Fruit fly (Drosophila melanogaster) whole organism, wandering third instar larva: Measurements from ENCODE around the gene out.

Experiments used
- Abd-B ChIP-seq: fragments of >200 bp; optimal IDR thresholded peaks from 2 replicates; lab custom pipeline; 2017; ENCODE audit warnings: missing biosample characterization, missing genetic modification characterization
- CG32264 ChIP-seq: fragments of 200-800 bp; sonication (Bioruptor generic); optimal IDR thresholded peaks from 2 replicates; lab custom pipeline; 2016; ENCODE audit warnings: missing biosample characterization, missing genetic modification characterization
- CrebA ChIP-seq: fragments of 200-800 bp; sonication (Bioruptor generic); optimal IDR thresholded peaks from 2 replicates; lab custom pipeline; 2016; ENCODE audit warnings: missing biosample characterization, mild to moderate bottlenecking, missing genetic modification characterization, borderline replicate concordance
- Dfd ChIP-seq: fragments of >200 bp; optimal IDR thresholded peaks from 2 replicates; lab custom pipeline; 2017; ENCODE audit warnings: missing biosample characterization, missing genetic modification characterization
- Dif ChIP-seq: fragments of 200-275, 200-300 bp; sonication (Bioruptor generic); optimal IDR thresholded peaks from 2 replicates; lab custom pipeline; 2018; ENCODE audit warnings: missing biosample characterization, missing genetic modification characterization; ENCODE audit not compliant: partially characterized antibody
- HLH106 ChIP-seq: fragments of 200-800 bp; optimal IDR thresholded peaks from 3 replicates; lab custom pipeline; 2019; ENCODE audit warnings: missing biosample characterization, mild to moderate bottlenecking, missing genetic modification characterization, moderate library complexity
- Hnf4 ChIP-seq: fragments of 200-800 bp; sonication (Bioruptor generic); optimal IDR thresholded peaks from 2 replicates; lab custom pipeline; 2016; ENCODE audit warnings: missing biosample characterization, mild to moderate bottlenecking, missing genetic modification characterization
- Hr78 ChIP-seq: fragments of >200 bp; optimal IDR thresholded peaks from 2 replicates; lab custom pipeline; 2017; ENCODE audit warnings: missing biosample characterization, missing genetic modification characterization
- Hr83 ChIP-seq: fragments of 200-300 bp; sonication (Bioruptor generic); optimal IDR thresholded peaks from 2 replicates; lab custom pipeline; 2016; ENCODE audit warnings: missing biosample characterization, mild to moderate bottlenecking, missing genetic modification characterization, moderate library complexity; ENCODE audit not compliant: poor library complexity, severe bottlenecking
- Jra ChIP-seq: sonication (Bioruptor generic); optimal IDR thresholded peaks from 2 replicates; lab custom pipeline; 2016; ENCODE audit warnings: missing biosample characterization, missing genetic modification characterization
- Mio ChIP-seq: sonication (Bioruptor generic); optimal IDR thresholded peaks from 2 replicates; lab custom pipeline; 2016; ENCODE audit warnings: missing biosample characterization, missing genetic modification characterization
- OdsH ChIP-seq: fragments of 200-800 bp; sonication (Bioruptor generic); optimal IDR thresholded peaks from 2 replicates; lab custom pipeline; 2016; ENCODE audit warnings: missing biosample characterization, mild to moderate bottlenecking, missing genetic modification characterization
- Sp1 ChIP-seq: fragments of 200-800 bp; sonication (Bioruptor generic); optimal IDR thresholded peaks from 3 replicates; lab custom pipeline; 2019; ENCODE audit warnings: missing biosample characterization, mild to moderate bottlenecking, missing genetic modification characterization, moderate library complexity
- Vsx2 ChIP-seq: fragments of 200-300, 225-300 bp; sonication (Bioruptor generic); optimal IDR thresholded peaks from 2 replicates; lab custom pipeline; 2018; ENCODE audit warnings: missing biosample characterization, missing genetic modification characterization; ENCODE audit not compliant: partially characterized antibody
- br ChIP-seq: fragments of 200-800 bp; sonication (Bioruptor generic); optimal IDR thresholded peaks from 2 replicates; lab custom pipeline; 2016; ENCODE audit warnings: missing biosample characterization, missing genetic modification characterization
- brk ChIP-seq: fragments of 200-800 bp; sonication (Bioruptor generic); optimal IDR thresholded peaks from 2 replicates; lab custom pipeline; 2016; ENCODE audit warnings: missing biosample characterization, mild to moderate bottlenecking, missing genetic modification characterization
- dl ChIP-seq, 2 experiments: fragments of 175-275, 200-275 bp in 1 of 2; fragments of 200-275 bp in 1 of 2; sonication (Bioruptor generic); optimal IDR thresholded peaks; lab custom pipeline; 2018; ENCODE audit warnings: mild to moderate bottlenecking in 2 of 2, missing biosample characterization in 2 of 2, missing genetic modification characterization in 2 of 2, moderate library complexity in 2 of 2; ENCODE audit not compliant: partially characterized antibody in 2 of 2, insufficient read depth in 1 of 2
- dmrt93B ChIP-seq: fragments of 200-800 bp; sonication (Bioruptor generic); optimal IDR thresholded peaks from 2 replicates; lab custom pipeline; 2018; ENCODE audit warnings: missing biosample characterization, mild to moderate bottlenecking, missing genetic modification characterization
- dsf ChIP-seq: sonication (Bioruptor generic); optimal IDR thresholded peaks from 2 replicates; lab custom pipeline; 2016; ENCODE audit warnings: missing biosample characterization, missing genetic modification characterization, borderline replicate concordance
- ey ChIP-seq: fragments of 200-800 bp; sonication (Bioruptor generic); optimal IDR thresholded peaks from 2 replicates; lab custom pipeline; 2016; ENCODE audit warnings: missing biosample characterization, missing genetic modification characterization
- fru ChIP-seq: fragments of 200-800 bp; sonication (Bioruptor generic); optimal IDR thresholded peaks from 3 replicates; lab custom pipeline; 2016; ENCODE audit warnings: missing biosample characterization, mild to moderate bottlenecking, missing genetic modification characterization
- h ChIP-seq: fragments of 200-800 bp; sonication (Bioruptor generic); optimal IDR thresholded peaks from 3 replicates; lab custom pipeline; 2016; ENCODE audit warnings: missing biosample characterization, mild to moderate bottlenecking, missing genetic modification characterization
- pan ChIP-seq: fragments of >200 bp; optimal IDR thresholded peaks from 2 replicates; lab custom pipeline; 2017
- psq ChIP-seq: fragments of 200-800 bp; sonication (Bioruptor generic); optimal IDR thresholded peaks from 3 replicates; lab custom pipeline; 2017; ENCODE audit warnings: missing biosample characterization, mild to moderate bottlenecking, missing genetic modification characterization, moderate library complexity
- rgr ChIP-seq: fragments of 200-800 bp; sonication (Bioruptor generic); optimal IDR thresholded peaks from 3 replicates; lab custom pipeline; 2016; ENCODE audit warnings: missing biosample characterization, mild to moderate bottlenecking, missing genetic modification characterization
- sage ChIP-seq: fragments of 200-800 bp; sonication (Bioruptor generic); optimal IDR thresholded peaks from 2 replicates; lab custom pipeline; 2016; ENCODE audit warnings: missing biosample characterization, mild to moderate bottlenecking, missing genetic modification characterization
- sv ChIP-seq: fragments of 200-800 bp; sonication (Bioruptor generic); optimal IDR thresholded peaks from 3 replicates; lab custom pipeline; 2016; ENCODE audit warnings: missing biosample characterization, missing genetic modification characterization
- tai ChIP-seq: sonication (Bioruptor generic); optimal IDR thresholded peaks from 2 replicates; lab custom pipeline; 2016; ENCODE audit warnings: missing biosample characterization, missing genetic modification characterization
- usp ChIP-seq: fragments of >200 bp; optimal IDR thresholded peaks from 2 replicates; lab custom pipeline; 2017; ENCODE audit warnings: missing biosample characterization, missing genetic modification characterization
- woc ChIP-seq: sonication (Bioruptor generic); optimal IDR thresholded peaks from 2 replicates; lab custom pipeline; 2016; ENCODE audit warnings: missing biosample characterization, mild to moderate bottlenecking, missing genetic modification characterization

out gene

DNA sequence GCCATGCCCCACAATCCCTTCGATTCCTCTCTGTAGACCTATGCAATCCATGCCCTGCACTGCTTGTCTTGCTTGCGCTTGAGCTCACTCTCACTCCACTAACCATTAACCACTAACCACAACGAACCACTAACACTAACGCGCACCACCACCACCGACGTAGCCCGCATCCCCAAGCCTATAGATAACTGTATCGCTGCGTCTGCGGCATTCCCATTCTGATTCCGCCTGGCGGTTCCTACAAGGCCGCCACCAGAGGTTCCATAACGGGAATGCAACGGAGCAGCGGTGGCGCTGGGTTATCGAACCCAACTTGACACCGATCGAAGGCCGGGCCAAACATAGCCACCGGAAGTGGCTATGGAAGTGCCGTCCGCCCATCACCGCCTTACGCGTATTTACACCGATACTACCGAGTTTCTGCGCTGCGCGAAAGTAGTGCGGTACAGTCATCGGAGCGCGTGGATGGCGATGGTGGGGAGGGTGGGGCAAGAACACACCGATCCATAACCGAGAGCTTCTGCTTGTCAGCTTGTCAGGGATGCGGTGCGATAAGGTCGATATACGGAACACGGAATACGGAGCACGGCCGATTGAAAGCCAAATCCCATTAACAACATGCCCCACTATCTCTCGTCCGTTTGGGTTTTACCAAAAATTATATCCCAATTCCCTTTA lies 56.0 kb downstream of the out start:
- TF ChIP-seq Hr78 (GFP tag; lab: Kevin White, UChicago) (no peak), Hnf4 (GFP tag; lab: Kevin White, UChicago) (no peak), brk (GFP tag; lab: Kevin White, UChicago) (no peak), dsf (no peak), rgr (GFP tag; lab: Kevin White, UChicago) (no peak), Mio (GFP tag; lab: Kevin White, UChicago) (no peak), fru (no peak), Abd-B (GFP tag; lab: Kevin White, UChicago) (no peak), psq (no peak), woc (GFP tag; lab: Kevin White, UChicago) (no peak), dmrt93B (no peak), HLH106 (tag; lab: Kevin White, UChicago) (no peak), pan (no peak), Hr83 (GFP tag; lab: Kevin White, UChicago) (no peak)

DNA sequence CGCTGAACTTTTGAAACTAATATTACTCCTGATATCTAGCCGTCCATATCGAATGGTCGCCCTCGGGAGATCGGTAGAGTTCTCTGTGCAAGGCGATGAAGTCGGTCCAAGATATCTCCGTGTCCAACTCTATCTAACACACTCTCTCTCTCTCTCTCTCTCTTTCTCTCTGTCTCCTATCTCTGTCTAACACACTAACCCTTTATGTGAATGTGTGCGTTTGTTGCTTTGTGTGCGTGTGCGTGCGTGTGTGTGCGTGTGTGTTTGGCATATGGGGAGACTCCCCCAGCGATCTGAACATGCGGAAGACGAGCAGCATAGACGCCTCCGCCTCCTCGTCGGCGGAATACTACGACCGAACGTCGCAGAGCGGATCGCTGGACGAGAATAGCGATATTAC lies 57.5 kb downstream of the out start:
- no peak for TF ChIP-seq h (GFP tag; lab: Kevin White, UChicago)
- no peak for TF ChIP-seq dmrt93B
- no peak for TF ChIP-seq brk (GFP tag; lab: Kevin White, UChicago)
- TF ChIP-seq woc (GFP tag; lab: Kevin White, UChicago), result no peak
- no peak for TF ChIP-seq sage (GFP tag; lab: Kevin White, UChicago)
- no peak for TF ChIP-seq fru
- no peak for TF ChIP-seq OdsH
- TF ChIP-seq Hnf4 (GFP tag; lab: Kevin White, UChicago), result no peak
- no peak for TF ChIP-seq br
- TF ChIP-seq Jra (GFP tag; lab: Kevin White, UChicago), result no peak
- no peak for TF ChIP-seq Vsx2
- no peak for TF ChIP-seq CrebA (GFP tag; lab: Kevin White, UChicago)
- TF ChIP-seq dsf, result no peak
- no peak for TF ChIP-seq usp (GFP tag; lab: Kevin White, UChicago)
- TF ChIP-seq Dif (GFP tag; lab: Kevin White, UChicago), result no peak
- TF ChIP-seq, all 38 proteins: peak for 0

DNA sequence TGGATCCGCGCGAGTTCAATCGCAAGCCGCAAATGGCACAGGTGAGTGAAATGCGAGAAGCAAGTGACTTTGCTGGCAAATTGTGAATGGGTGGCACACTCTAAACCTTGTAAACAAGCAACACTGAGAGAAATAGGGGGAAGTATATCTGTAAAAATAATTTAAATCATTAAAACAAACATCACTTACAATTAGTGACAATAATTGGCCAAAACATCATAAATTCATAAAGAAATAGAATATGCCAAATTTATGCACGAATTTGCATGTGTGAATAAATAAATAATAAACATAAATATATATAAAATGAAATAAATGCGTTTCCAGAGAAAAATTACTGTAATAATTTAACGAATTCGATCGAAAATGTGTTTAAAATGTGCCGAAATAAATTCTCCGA lies 59.4 kb downstream of the out start:
- no peak for TF ChIP-seq Mio (GFP tag; lab: Kevin White, UChicago)
- TF ChIP-seq Hr83 (GFP tag; lab: Kevin White, UChicago), result no peak
- TF ChIP-seq HLH106 (tag; lab: Kevin White, UChicago), result peak; percentile 14

- no peak for TF ChIP-seq h (GFP tag; lab: Kevin White, UChicago)
- TF ChIP-seq ey (GFP tag; lab: Kevin White, UChicago), result no peak
- TF ChIP-seq br, result no peak
- no peak for TF ChIP-seq woc (GFP tag; lab: Kevin White, UChicago)
- TF ChIP-seq tai (GFP tag; lab: Kevin White, UChicago), result no peak
- TF ChIP-seq Sp1 (GFP tag; lab: Kevin White, UChicago), result no peak
- no peak for TF ChIP-seq dl (GFP tag; optimal IDR thresholded peaks at IDR 0.05; lab: Kevin White, UChicago; ENCODE audit: insufficient read depth in 1 of 2, partially characterized antibody in 2 of 2)
These were observed 60.3 kb downstream of the out start, which contains the start of gene Vav for dm6 chrX:19261528-19262102. Vav (plus strand) TSS chrX:19261820.

DNA sequence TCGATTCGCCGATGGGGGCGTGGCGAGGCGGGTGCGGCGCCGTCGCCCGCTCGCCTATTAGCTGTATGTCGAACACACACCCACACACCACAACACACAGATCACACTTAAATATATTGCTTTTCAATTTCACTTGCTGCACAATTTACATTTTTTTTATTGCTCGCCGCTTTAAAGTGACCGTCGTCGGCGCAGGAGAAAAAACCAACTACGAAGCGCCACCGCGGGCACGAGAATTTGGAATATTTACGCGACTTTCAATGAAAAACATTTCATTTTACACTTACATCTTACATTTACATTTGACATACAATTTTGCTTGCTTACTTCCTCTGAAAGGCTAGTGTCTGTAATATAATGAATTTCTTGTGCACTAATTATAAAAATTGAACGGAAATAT lies 60.8 kb downstream of the out start, which contains the start of gene rictor:
Gene rictor (minus strand): TSS at position 170 of the 400 bp plus-strand sequence.
- no peak for TF ChIP-seq HLH106 (tag; lab: Kevin White, UChicago)
- no peak for TF ChIP-seq dsf
- TF ChIP-seq Hnf4 (GFP tag; lab: Kevin White, UChicago), result no peak
- no peak for TF ChIP-seq Dfd (GFP tag; lab: Kevin White, UChicago)
- no peak for TF ChIP-seq woc (GFP tag; lab: Kevin White, UChicago)
- TF ChIP-seq brk (GFP tag; lab: Kevin White, UChicago), result no peak

- no peak for TF ChIP-seq sv
- TF ChIP-seq CG32264 (GFP tag; lab: Kevin White, UChicago), result no peak
- TF ChIP-seq dmrt93B, result no peak
- TF ChIP-seq Abd-B (GFP tag; lab: Kevin White, UChicago), result no peak
- no peak for TF ChIP-seq Dfd (GFP tag; lab: Kevin White, UChicago)
- no peak for TF ChIP-seq dl (GFP tag; optimal IDR thresholded peaks at IDR 0.05; lab: Kevin White, UChicago; ENCODE audit: insufficient read depth in 1 of 2, partially characterized antibody in 2 of 2)
- TF ChIP-seq tai (GFP tag; lab: Kevin White, UChicago), result no peak
- no peak for TF ChIP-seq br
- no peak for TF ChIP-seq CrebA (GFP tag; lab: Kevin White, UChicago)
- TF ChIP-seq, all 38 proteins: peak for 0
These were observed 61.3 kb downstream of the out start for dm6 chrX:19260696-19260989.
